Worm (Caenorhabditis elegans): ENCODE measurements around the gene W09D10.4.

Gene W09D10.4

DNA sequence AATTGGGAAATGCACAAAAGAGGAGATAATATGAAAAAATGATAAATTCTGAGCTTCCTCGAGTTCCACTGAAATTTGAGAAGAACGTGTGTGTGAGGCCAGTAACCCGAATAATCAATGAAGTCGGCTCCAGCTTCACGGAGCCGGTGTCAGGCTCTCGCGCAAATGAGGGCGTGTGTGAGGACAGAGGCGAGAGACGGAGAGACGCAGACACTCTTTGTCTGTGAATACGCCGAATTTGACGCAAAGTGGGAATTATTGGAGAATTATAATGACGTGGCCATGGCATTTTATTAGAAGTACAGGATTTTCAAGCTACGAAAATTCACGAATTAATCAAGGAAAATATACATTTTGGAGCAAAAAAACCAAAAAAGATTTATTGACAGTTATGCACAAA, 23.9 kb upstream of the W09D10.4 start (continued):
- no peak for TF ChIP-seq mxl-2 (GFP tag; conservative IDR thresholded peaks at IDR 0.05)
- no peak for TF ChIP-seq lim-7 (GFP tag; IDR thresholded peaks at IDR 0.05)
- TF ChIP-seq tra-1 (GFP tag; IDR thresholded peaks at IDR 0.05), result no peak
- TF ChIP-seq nhr-25 (tag; optimal IDR thresholded peaks at IDR 0.05; ENCODE audit: borderline replicate concordance, insufficient read depth), result no peak
- no peak for TF ChIP-seq madf-5 (GFP tag; IDR thresholded peaks at IDR 0.05)
- TF ChIP-seq rbr-2 (tag; optimal IDR thresholded peaks at IDR 0.05), result peak; percentile 61
- peak; percentile 58 for TF ChIP-seq mep-1 (tag; optimal IDR thresholded peaks at IDR 0.05)
- no peak for TF ChIP-seq Y48G9A.11 (GFP tag; IDR thresholded peaks at IDR 0.05)
- peak in 1 of 2 experiments; percentile 48 for TF ChIP-seq hif-1 (tag; optimal IDR thresholded peaks at IDR 0.05)
- peak; percentile 69 for TF ChIP-seq hlh-30 (tag; optimal IDR thresholded peaks at IDR 0.05; ENCODE audit: insufficient read depth)
- peak in 1 of 2 experiments; percentile 88 for TF ChIP-seq unc-62 (GFP tag; optimal IDR thresholded peaks at IDR 0.05 in 1 of 2)
- no peak for TF ChIP-seq unc-62 (tag; optimal IDR thresholded peaks at IDR 0.05)
- 0 out of 2 replicates have a peak, but pooled peaks have one; percentile 49 for TF ChIP-seq zfp-3 (GFP tag; conservative IDR thresholded peaks at IDR 0.05)
- TF ChIP-seq nhr-42 (GFP tag; IDR thresholded peaks at IDR 0.05), result no peak
- peak in 1 of 2 experiments; percentile 8 for TF ChIP-seq mdl-1 (tag; optimal IDR thresholded peaks at IDR 0.05)
- TF ChIP-seq F10B5.3 (tag; optimal IDR thresholded peaks at IDR 0.05), result no peak
- no peak for TF ChIP-seq dmd-8 (GFP tag; IDR thresholded peaks at IDR 0.05)

DNA sequence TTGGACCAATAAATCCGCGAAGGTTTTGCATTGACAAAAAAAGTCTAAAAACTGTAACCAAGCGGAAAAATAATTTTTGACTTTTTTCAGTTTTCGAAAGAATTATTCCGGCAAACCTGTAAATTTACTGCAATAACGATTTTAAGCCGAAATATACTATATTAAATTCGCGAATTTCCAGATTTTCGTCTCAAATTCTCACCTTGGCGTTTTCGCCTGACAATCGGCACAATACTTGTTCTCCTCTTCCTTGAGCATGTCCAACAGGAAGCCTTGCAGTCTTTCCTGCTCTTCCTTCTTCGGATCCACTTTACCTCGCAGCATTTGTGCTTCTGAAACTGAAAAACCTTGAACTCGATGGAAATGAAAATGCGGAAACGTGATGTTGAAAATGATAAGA, 23.5 kb upstream of the W09D10.4 start, which contains the start of gene smap-1:
Gene smap-1, minus strand, starts transcription at position 338 of the 400 bp plus-strand sequence.
- TF ChIP-seq ztf-7 (tag; optimal IDR thresholded peaks at IDR 0.05) (no peak), ceh-32 (tag; optimal IDR thresholded peaks at IDR 0.05; ENCODE audit: poor library complexity) (no peak), D1046.2 (GFP tag; IDR thresholded peaks at IDR 0.05) (no peak), unc-62 (GFP tag; optimal IDR thresholded peaks at IDR 0.05 in 1 of 2) (peak in 1 of 2 experiments; percentile 56), unc-62 (tag; optimal IDR thresholded peaks at IDR 0.05) (no peak), php-3 (GFP tag; IDR thresholded peaks at IDR 0.05) (no peak), lin-38 (GFP tag; IDR thresholded peaks at IDR 0.05) (no peak)

DNA sequence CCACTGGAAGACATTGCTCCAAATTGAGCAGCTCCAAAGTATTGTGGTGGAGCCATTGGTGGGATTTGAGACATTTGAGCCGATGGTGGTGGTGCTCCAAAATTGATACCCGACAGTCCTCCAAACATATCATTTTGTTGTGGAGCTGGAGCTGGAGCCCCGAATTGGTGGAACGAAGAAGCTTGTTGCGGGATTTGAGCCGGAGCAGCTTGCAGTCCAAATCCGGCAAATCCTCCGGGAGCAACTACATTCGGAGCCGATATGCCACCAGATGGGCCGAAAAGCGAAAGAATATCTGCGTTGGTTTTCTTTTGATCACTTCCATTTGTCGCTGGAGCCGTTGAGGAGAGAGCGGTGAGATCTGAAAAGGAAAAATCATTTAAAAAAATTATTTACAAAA, 22.1 kb upstream of the W09D10.4 start:
- no peak for TF ChIP-seq T26A8.4 (GFP tag; IDR thresholded peaks at IDR 0.05)
- TF ChIP-seq aha-1 (tag), result peak; percentile 88
- no peak for TF ChIP-seq daf-8 (GFP tag; IDR thresholded peaks at IDR 0.05)
- no peak for TF ChIP-seq Y105C5A.15 (GFP tag; IDR thresholded peaks at IDR 0.05)

DNA sequence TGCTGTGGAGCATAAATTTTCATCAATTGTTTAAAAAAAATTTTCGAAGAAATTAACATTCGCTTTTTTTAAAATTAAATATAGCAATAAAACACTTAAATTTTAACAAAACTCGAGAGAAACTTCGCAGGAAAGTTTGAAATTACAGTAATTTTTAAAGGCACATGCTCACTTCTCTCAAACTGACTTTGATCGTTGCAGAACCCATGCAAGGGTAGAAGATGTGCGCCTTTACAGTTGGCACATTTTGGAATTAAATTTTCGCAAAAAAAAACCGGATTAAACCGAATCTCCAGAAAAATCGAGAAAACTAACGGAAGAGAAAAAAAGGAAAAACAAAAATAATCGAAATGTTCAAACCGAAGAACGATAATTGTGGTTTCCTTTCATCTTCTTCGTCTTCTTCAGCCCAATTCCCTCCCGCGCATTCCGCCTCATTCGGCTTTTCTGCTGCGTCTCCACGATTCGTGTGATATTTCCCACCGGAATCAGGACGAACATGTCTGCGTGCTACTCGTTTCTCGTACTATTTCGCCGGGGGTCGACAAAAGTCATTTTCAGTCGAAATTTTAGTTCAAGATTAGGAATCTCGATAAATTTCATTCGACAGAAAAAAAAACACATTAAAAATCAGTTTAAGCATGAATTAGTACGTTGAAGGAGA, 20.5 kb upstream of the W09D10.4 start:
- no peak for TF ChIP-seq mdl-1 (tag; optimal IDR thresholded peaks at IDR 0.05)
- peak; percentile 27 for TF ChIP-seq dve-1 (tag; optimal IDR thresholded peaks at IDR 0.05; ENCODE audit: insufficient read depth)
- peak; percentile 33; the same call in 1 of the 2 replicates for TF ChIP-seq lin-38 (GFP tag; IDR thresholded peaks at IDR 0.05)
- peak; percentile 36 for TF ChIP-seq mes-2 (tag; optimal IDR thresholded peaks at IDR 0.05; ENCODE audit: poor library complexity, severe bottlenecking)
- TF ChIP-seq lsy-2 (tag; optimal IDR thresholded peaks at IDR 0.05), result peak in 1 of 2 experiments; percentile 8
- no peak for TF ChIP-seq daf-12 (tag; optimal IDR thresholded peaks at IDR 0.05)
- no peak for TF ChIP-seq saeg-2 (GFP tag; IDR thresholded peaks at IDR 0.05)
- no peak for TF ChIP-seq fkh-10 (GFP tag; optimal IDR thresholded peaks at IDR 0.05)
- 0 out of 2 replicates have a peak, but pooled peaks have one; percentile 10 for TF ChIP-seq D1046.2 (GFP tag; IDR thresholded peaks at IDR 0.05)
- TF ChIP-seq hlh-11 (tag; optimal IDR thresholded peaks at IDR 0.05), result peak; percentile 19
- peak in 1 of 2 experiments; percentile 38 for TF ChIP-seq unc-62 (GFP tag; optimal IDR thresholded peaks at IDR 0.05 in 1 of 2)
- no peak for TF ChIP-seq unc-62 (tag; optimal IDR thresholded peaks at IDR 0.05)
- TF ChIP-seq ces-1 (GFP tag; optimal IDR thresholded peaks at IDR 0.05), result no peak
- TF ChIP-seq aly-2 (tag; optimal IDR thresholded peaks at IDR 0.05), result no peak
- TF ChIP-seq nhr-48 (tag; optimal IDR thresholded peaks at IDR 0.05), result no peak
- TF ChIP-seq unc-39 (tag; optimal IDR thresholded peaks at IDR 0.05), result no peak
- no peak for TF ChIP-seq nhr-111 (GFP tag; optimal IDR thresholded peaks at IDR 0.05)
- no peak for TF ChIP-seq lim-7 (GFP tag; IDR thresholded peaks at IDR 0.05)
- no peak for TF ChIP-seq nhr-102 (tag; optimal IDR thresholded peaks at IDR 0.05)
- no peak for TF ChIP-seq ceh-44 (GFP tag; IDR thresholded peaks at IDR 0.05)
- no peak for TF ChIP-seq ama-1 (optimal IDR thresholded peaks at IDR 0.05)
- no peak for TF ChIP-seq ceh-28 (tag; optimal IDR thresholded peaks at IDR 0.05)

All from whole organism, L4 larva.